Worm (Caenorhabditis elegans) whole organism, young adult: ENCODE measurements around the gene scl-3.
A peak's percentile ranks its signal among the peaks of the same experiment; 100 is the strongest.

Experiments used
- B0035.1 ChIP-seq: sonication (generic microtip); optimal IDR thresholded peaks from 2 replicates; lab custom pipeline; 2016; ENCODE audit warnings: missing genetic modification characterization, mild to moderate bottlenecking, missing compliant biosample characterization, missing genotype, missing genetic modification reagents
- F10E7.11 ChIP-seq: sonication (generic microtip); optimal IDR thresholded peaks from 2 replicates; lab custom pipeline; 2017; ENCODE audit warnings: mild to moderate bottlenecking, missing genetic modification characterization, moderate library complexity, missing compliant biosample characterization
- F33H1.4 ChIP-seq: fragments of 200-800 bp; sonication (Bioruptor generic); IDR thresholded peaks from 2 replicates; pipeline ENCODE4 v1.3.6; 2022; ENCODE audit warnings: missing genetic modification reagents, missing genetic modification characterization, missing compliant biosample characterization
- F52B5.7 ChIP-seq: sonication (generic microtip); optimal IDR thresholded peaks from 2 replicates; lab custom pipeline; 2016; ENCODE audit warnings: mild to moderate bottlenecking, missing genetic modification characterization, missing compliant biosample characterization
- F57A8.1 ChIP-seq: fragments of 200-800 bp; sonication (Bioruptor generic); optimal IDR thresholded peaks from 2 replicates; lab custom pipeline; 2018; ENCODE audit warnings: mild to moderate bottlenecking, missing genetic modification characterization, moderate library complexity, missing compliant biosample characterization
- K11D2.4 ChIP-seq: fragments of 200-800 bp; sonication (Bioruptor generic); IDR thresholded peaks from 2 replicates; pipeline ENCODE4 v1.3.6; 2022; ENCODE audit warnings: missing genetic modification reagents, missing genetic modification characterization, missing compliant biosample characterization
- K12H6.12 ChIP-seq: fragments of 200-800 bp; sonication (Bioruptor generic); optimal IDR thresholded peaks from 2 replicates; lab custom pipeline; 2018; ENCODE audit warnings: mild to moderate bottlenecking, missing genetic modification characterization, missing compliant biosample characterization
- Y53F4B.3 ChIP-seq: fragments of 200-800 bp; sonication (Bioruptor generic); IDR thresholded peaks from 2 replicates; pipeline ENCODE4 v1.3.6; 2022; ENCODE audit warnings: missing genetic modification reagents, missing genetic modification characterization, missing compliant biosample characterization
- Y53G8AR.9 ChIP-seq: fragments of 200-800 bp; sonication (Bioruptor generic); conservative IDR thresholded peaks from 2 replicates; pipeline ENCODE4 v1.3.6; 2022; ENCODE audit warnings: missing genetic modification reagents, missing genetic modification characterization, missing compliant biosample characterization
- Y79H2A.3 ChIP-seq: fragments of 200-800 bp; sonication (Bioruptor generic); conservative IDR thresholded peaks from 2 replicates; pipeline ENCODE4 v1.3.6; 2022; ENCODE audit warnings: missing genetic modification reagents, missing genetic modification characterization, missing compliant biosample characterization
- ZK185.1 ChIP-seq: sonication (generic microtip); optimal IDR thresholded peaks from 2 replicates; lab custom pipeline; 2016; ENCODE audit warnings: mild to moderate bottlenecking, missing genetic modification characterization, missing compliant biosample characterization; ENCODE audit not compliant: poor library complexity, severe bottlenecking
- ama-1 ChIP-seq, 3 experiments: fragments of 150-350 bp in 1 of 3; sonication (generic microtip) in 2 of 3; optimal IDR thresholded peaks; 2 replicates each; lab custom pipeline; 2014 to 2018; ENCODE audit warnings: missing biosample characterization in 2 of 3, missing genetic modification characterization in 2 of 3, missing genetic modification reagents in 2 of 3
- athp-1 ChIP-seq: sonication (generic microtip); optimal IDR thresholded peaks from 2 replicates; lab custom pipeline; 2017; ENCODE audit warnings: mild to moderate bottlenecking, missing genetic modification characterization, missing compliant biosample characterization
- attf-6 ChIP-seq: fragments of 200-800 bp; sonication (Bioruptor generic); IDR thresholded peaks from 2 replicates; pipeline ENCODE4 v1.3.6; 2022; ENCODE audit warnings: missing genetic modification reagents, missing genetic modification characterization, missing compliant biosample characterization
- bed-2 ChIP-seq: fragments of 200-800 bp; sonication (Bioruptor generic); IDR thresholded peaks from 2 replicates; pipeline ENCODE4 v1.3.6; 2022; ENCODE audit warnings: missing genetic modification reagents, missing genetic modification characterization, missing compliant biosample characterization
- ccch-3 ChIP-seq: fragments of 200-800 bp; sonication (Bioruptor generic); optimal IDR thresholded peaks from 2 replicates; lab custom pipeline; 2018; ENCODE audit warnings: mild to moderate bottlenecking, missing genetic modification characterization, missing compliant biosample characterization
- cebp-2 ChIP-seq: fragments of 200-800 bp; sonication (Bioruptor generic); IDR thresholded peaks from 2 replicates; pipeline ENCODE4 v1.3.6; 2022; ENCODE audit warnings: missing genetic modification characterization, missing compliant biosample characterization
- ceh-91 ChIP-seq: fragments of 200-800 bp; sonication (Bioruptor generic); IDR thresholded peaks from 2 replicates; pipeline ENCODE4 v1.3.6; 2022; ENCODE audit warnings: missing genetic modification reagents, missing genetic modification characterization, missing compliant biosample characterization
- die-1 ChIP-seq: sonication (generic microtip); optimal IDR thresholded peaks from 2 replicates; lab custom pipeline; 2016; ENCODE audit warnings: missing genotype, mild to moderate bottlenecking, missing genetic modification characterization, missing compliant biosample characterization
- dox-1 ChIP-seq: fragments of 200-800 bp; sonication (Bioruptor generic); IDR thresholded peaks from 2 replicates; pipeline ENCODE4 v1.3.6; 2022; ENCODE audit warnings: missing genetic modification reagents, missing genetic modification characterization, missing compliant biosample characterization
- efl-1 ChIP-seq: fragments of 150-350 bp; optimal IDR thresholded peaks from 2 replicates; lab custom pipeline; 2014; ENCODE audit warnings: missing biosample characterization, missing genetic modification reagents, missing genetic modification characterization
- egrh-3 ChIP-seq: fragments of 200-800 bp; sonication (Bioruptor generic); IDR thresholded peaks from 2 replicates; pipeline ENCODE4 v1.3.6; 2022; ENCODE audit warnings: missing genetic modification reagents, missing genetic modification characterization, missing compliant biosample characterization
- ekl-4 ChIP-seq: fragments of 200-800 bp; sonication (Bioruptor generic); IDR thresholded peaks from 2 replicates; pipeline ENCODE4 v1.3.6; 2022; ENCODE audit warnings: missing genetic modification reagents, missing genetic modification characterization, missing compliant biosample characterization
- ets-4 ChIP-seq: fragments of 200-800 bp; sonication (Bioruptor generic); optimal IDR thresholded peaks from 2 replicates; lab custom pipeline; 2018; ENCODE audit warnings: mild to moderate bottlenecking, missing genetic modification characterization, missing compliant biosample characterization
- hlh-12 ChIP-seq: sonication (generic microtip); optimal IDR thresholded peaks from 2 replicates; lab custom pipeline; 2016; ENCODE audit warnings: missing genetic modification characterization, missing compliant biosample characterization
- hmg-1.2 ChIP-seq: fragments of 200-800 bp; sonication (Bioruptor generic); IDR thresholded peaks from 2 replicates; pipeline ENCODE4 v1.3.6; 2022; ENCODE audit warnings: missing genetic modification reagents, missing genetic modification characterization, missing compliant biosample characterization
- let-607 ChIP-seq, 2 experiments: fragments of 200-800 bp in 1 of 2; sonication (Bioruptor generic) in 1 of 2; sonication (generic microtip) in 1 of 2; optimal IDR thresholded peaks; 2 replicates each; lab custom pipeline; 2016 to 2018; ENCODE audit warnings: mild to moderate bottlenecking in 2 of 2, missing compliant biosample characterization in 2 of 2, missing genetic modification characterization in 2 of 2, moderate library complexity in 2 of 2, missing genotype in 1 of 2
- madf-6 ChIP-seq: fragments of 200-800 bp; sonication (Bioruptor generic); IDR thresholded peaks from 2 replicates; pipeline ENCODE4 v1.3.6; 2022; ENCODE audit warnings: missing genetic modification reagents, missing genetic modification characterization, missing compliant biosample characterization
- madf-8 ChIP-seq: fragments of 200-800 bp; sonication (Bioruptor generic); conservative IDR thresholded peaks from 2 replicates; pipeline ENCODE4 v1.3.6; 2022; ENCODE audit warnings: missing genetic modification reagents, missing genetic modification characterization, missing compliant biosample characterization
- mcd-1 ChIP-seq: fragments of 200-800 bp; sonication (Bioruptor generic); IDR thresholded peaks from 2 replicates; pipeline ENCODE4 v1.3.6; 2022; ENCODE audit warnings: missing genetic modification reagents, missing genetic modification characterization, missing compliant biosample characterization
- nfya-2 ChIP-seq: fragments of 200-800 bp; sonication (Bioruptor generic); IDR thresholded peaks from 2 replicates; pipeline ENCODE4 v1.3.6; 2022; ENCODE audit warnings: missing genetic modification reagents, missing genetic modification characterization, missing compliant biosample characterization
- nhr-80 ChIP-seq: sonication (generic microtip); optimal IDR thresholded peaks from 2 replicates; lab custom pipeline; 2016; ENCODE audit warnings: missing genetic modification characterization, missing compliant biosample characterization
- pha-4 ChIP-seq: fragments of 150-350 bp; sonication (generic microtip); optimal IDR thresholded peaks from 2 replicates; lab custom pipeline; 2014; ENCODE audit warnings: missing biosample characterization, missing genetic modification reagents, missing genetic modification characterization
- repo-1 ChIP-seq: sonication (generic microtip); optimal IDR thresholded peaks from 2 replicates; lab custom pipeline; 2017; ENCODE audit warnings: mild to moderate bottlenecking, missing genetic modification characterization, missing compliant biosample characterization
- somi-1 ChIP-seq: fragments of 200-800 bp; sonication (Bioruptor generic); optimal IDR thresholded peaks from 2 replicates; lab custom pipeline; 2018; ENCODE audit warnings: mild to moderate bottlenecking, missing genetic modification characterization, missing compliant biosample characterization
- tbp1 ChIP-seq: fragments of 200-800 bp; sonication (Bioruptor generic); optimal IDR thresholded peaks from 2 replicates; lab custom pipeline; 2018; ENCODE audit warnings: mild to moderate bottlenecking, missing genetic modification characterization, missing compliant biosample characterization
- unc-62 ChIP-seq: fragments of 150-350 bp; optimal IDR thresholded peaks from 2 replicates; lab custom pipeline; 2014; ENCODE audit warnings: missing biosample characterization, missing genetic modification reagents, missing genetic modification characterization
- xnd-1 ChIP-seq: sonication (generic microtip); optimal IDR thresholded peaks from 2 replicates; lab custom pipeline; 2016; ENCODE audit warnings: missing genotype, missing genetic modification reagents, missing genetic modification characterization, missing compliant biosample characterization
- ztf-25 ChIP-seq: fragments of 200-800 bp; sonication (Bioruptor generic); IDR thresholded peaks from 2 replicates; pipeline ENCODE4 v1.3.6; 2022; ENCODE audit warnings: missing genetic modification reagents, missing genetic modification characterization, missing compliant biosample characterization

The scl-3 gene

ce11 chrIV:13052568-13052967, 6.8 kb upstream of the scl-3 start, which contains the start of gene F49E11.7:
Gene F49E11.7, plus strand, starts transcription at chrIV:13052868.
- TF ChIP-seq xnd-1 (tag; lab: Kevin White, UChicago) (no peak), efl-1 (GFP tag; lab: Kevin White, UChicago) (no peak), hmg-1.2 (no peak), K12H6.12 (tag; lab: Kevin White, UChicago) (no peak), ZK185.1 (tag; lab: Kevin White, UChicago) (no peak), die-1 (no peak), ztf-25 (GFP tag; lab: Robert Waterston, UW) (no peak), tbp1 (GFP tag; lab: Kevin White, UChicago) (no peak), repo-1 (tag; lab: Kevin White, UChicago) (no peak), F33H1.4 (GFP tag; lab: Robert Waterston, UW) (no peak), Y79H2A.3 (no peak), let-607 (tag; optimal IDR thresholded peaks at IDR 0.05; lab: Kevin White, UChicago) (no peak)

ce11 chrIV:13056026-13056425, 3.4 kb upstream of the scl-3 start, which contains the start of gene scl-1:
Gene scl-1, plus strand, starts transcription at chrIV:13056326.
- TF ChIP-seq B0035.1 (tag; lab: Kevin White, UChicago) (no peak), ccch-3 (GFP tag; lab: Kevin White, UChicago) (no peak), tbp1 (GFP tag; lab: Kevin White, UChicago) (no peak), Y53F4B.3 (GFP tag; lab: Robert Waterston, UW) (no peak), ekl-4 (GFP tag; lab: Robert Waterston, UW) (no peak), bed-2 (no peak), mcd-1 (no peak), K11D2.4 (GFP tag; lab: Robert Waterston, UW) (no peak), nfya-2 (GFP tag; lab: Robert Waterston, UW) (no peak), hmg-1.2 (no peak), efl-1 (GFP tag; lab: Kevin White, UChicago) (no peak), Y53G8AR.9 (GFP tag; lab: Robert Waterston, UW) (no peak), F57A8.1 (GFP tag; lab: Kevin White, UChicago) (no peak), madf-6 (GFP tag; lab: Robert Waterston, UW) (no peak)
- TF ChIP-seq, all 124 proteins: peak for 0

- TF ChIP-seq ets-4 (GFP tag; lab: Kevin White, UChicago), result no peak
- TF ChIP-seq dox-1 (GFP tag; lab: Robert Waterston, UW), result peak; percentile 15; the same call in 1 of the 2 replicates
- TF ChIP-seq nhr-80 (tag; lab: Kevin White, UChicago), result peak; percentile 80
- TF ChIP-seq tbp1 (GFP tag; lab: Kevin White, UChicago), result no peak
- peak; percentile 74 for TF ChIP-seq pha-4 (tag; lab: Kevin White, UChicago)
These were observed 2.0 kb upstream of the scl-3 start, which contains the start of gene scl-2 for ce11 chrIV:13057418-13057817. Gene scl-2, plus strand, starts transcription at chrIV:13057710.

- TF ChIP-seq F52B5.7 (tag; lab: Kevin White, UChicago), result no peak
- no peak for TF ChIP-seq somi-1 (GFP tag; lab: Kevin White, UChicago)
- no peak for TF ChIP-seq repo-1 (tag; lab: Kevin White, UChicago)
- TF ChIP-seq cebp-2, result no peak
- TF ChIP-seq madf-8 (GFP tag; lab: Robert Waterston, UW), result no peak
- no peak for TF ChIP-seq ets-4 (GFP tag; lab: Kevin White, UChicago)
- no peak for TF ChIP-seq F10E7.11 (tag; lab: Kevin White, UChicago)
- no peak for TF ChIP-seq ccch-3 (GFP tag; lab: Kevin White, UChicago)
- TF ChIP-seq unc-62 (GFP tag; lab: Kevin White, UChicago), result no peak
- TF ChIP-seq ceh-91 (GFP tag; lab: Robert Waterston, UW), result no peak
- TF ChIP-seq athp-1, result no peak
- TF ChIP-seq hlh-12 (tag; lab: Kevin White, UChicago), result no peak
- no peak for TF ChIP-seq ama-1 (optimal IDR thresholded peaks at IDR 0.05; lab: Kevin White, UChicago)
- no peak for TF ChIP-seq ama-1 (GFP tag; optimal IDR thresholded peaks at IDR 0.05; lab: Kevin White, UChicago)
- TF ChIP-seq egrh-3 (GFP tag; lab: Robert Waterston, UW), result no peak
- TF ChIP-seq attf-6, result no peak
- TF ChIP-seq pha-4 (tag; lab: Kevin White, UChicago), result no peak
These were observed 4.3 kb downstream of the scl-3 start, which contains the start of gene scl-5 for ce11 chrIV:13063714-13064113. Gene scl-5, plus strand, starts transcription at chrIV:13064014.
